Fruit fly (Drosophila melanogaster) whole organism, prepupa: Measurements from ENCODE around the gene skd.

Source experiments
- Blimp-1 ChIP-seq: fragments of 200-800 bp; sonication (Bioruptor generic); optimal IDR thresholded peaks from 3 replicates; lab custom pipeline; 2017; ENCODE audit warnings: missing biosample characterization, missing genetic modification characterization, mild to moderate bottlenecking, moderate library complexity, missing genetic modification reagents
- CG10631 ChIP-seq: fragments of 200-800 bp; sonication (Bioruptor generic); optimal IDR thresholded peaks from 2 replicates; lab custom pipeline; 2016; ENCODE audit warnings: missing biosample characterization, missing genetic modification characterization
- CG15336 ChIP-seq: fragments of 200-800 bp; sonication (Bioruptor generic); IDR thresholded peaks from 2 replicates; pipeline ENCODE4 v1.3.6; 2022; ENCODE audit warnings: missing biosample characterization, missing genetic modification characterization
- CG1621 ChIP-seq: fragments of 200-800 bp; sonication (Bioruptor generic); optimal IDR thresholded peaks from 3 replicates; lab custom pipeline; 2018; ENCODE audit warnings: missing biosample characterization, mild to moderate bottlenecking, missing genetic modification characterization
- CG3032 ChIP-seq: fragments of 200-800 bp; optimal IDR thresholded peaks from 2 replicates; lab custom pipeline; 2019; ENCODE audit warnings: missing biosample characterization, mild to moderate bottlenecking, missing genetic modification characterization, moderate library complexity
- CG32006 ChIP-seq: fragments of 200-800 bp; sonication (Bioruptor generic); optimal IDR thresholded peaks from 3 replicates; lab custom pipeline; 2017; ENCODE audit warnings: missing biosample characterization, mild to moderate bottlenecking, missing genetic modification characterization
- CG34406 ChIP-seq: fragments of 200-800 bp; sonication (Bioruptor generic); optimal IDR thresholded peaks from 3 replicates; lab custom pipeline; 2016; ENCODE audit warnings: missing biosample characterization, missing genetic modification characterization
- CG6808 ChIP-seq: fragments of 200-800 bp; sonication (Bioruptor generic); optimal IDR thresholded peaks from 3 replicates; lab custom pipeline; 2017; ENCODE audit warnings: missing biosample characterization, missing genetic modification characterization, mild to moderate bottlenecking, moderate library complexity, missing genetic modification reagents
- CG6854 ChIP-seq: fragments of 200-800 bp; sonication (Bioruptor generic); optimal IDR thresholded peaks from 2 replicates; lab custom pipeline; 2017; ENCODE audit warnings: missing biosample characterization, mild to moderate bottlenecking, missing genetic modification characterization
- CG8119 ChIP-seq: fragments of 200-800 bp; sonication (Bioruptor generic); IDR thresholded peaks from 3 replicates; pipeline ENCODE4 v1.3.6; 2022; ENCODE audit warnings: missing biosample characterization, missing genetic modification characterization
- CG8319 ChIP-seq: fragments of 200-800 bp; sonication (Bioruptor generic); optimal IDR thresholded peaks from 3 replicates; lab custom pipeline; 2016; ENCODE audit warnings: missing biosample characterization, missing genetic modification characterization
- Eip78C ChIP-seq: fragments of 200-800 bp; sonication (Bioruptor generic); peaks from one replicate; lab custom pipeline; 2016; ENCODE audit warnings: missing biosample characterization, missing genetic modification characterization
- Eip93F ChIP-seq: fragments of 200-800 bp; sonication (Bioruptor generic); optimal IDR thresholded peaks from 2 replicates; lab custom pipeline; 2016; ENCODE audit warnings: missing biosample characterization, mild to moderate bottlenecking, missing genetic modification characterization
- Ets21C ChIP-seq: fragments of 200-800 bp; sonication (Bioruptor generic); optimal IDR thresholded peaks from 3 replicates; lab custom pipeline; 2016; ENCODE audit warnings: missing biosample characterization, missing genetic modification characterization
- Ets96B ChIP-seq: fragments of 200-800 bp; optimal IDR thresholded peaks from 2 replicates; lab custom pipeline; 2019; ENCODE audit warnings: missing biosample characterization, mild to moderate bottlenecking, missing genetic modification characterization, moderate library complexity
- Gug ChIP-seq: fragments of 200-800 bp; sonication (Bioruptor generic); IDR thresholded peaks from 2 replicates; pipeline ENCODE4 v1.3.6; 2022; ENCODE audit warnings: missing biosample characterization, missing genetic modification characterization
- Lpt ChIP-seq: fragments of 200-800 bp; sonication (Bioruptor generic); optimal IDR thresholded peaks from 3 replicates; lab custom pipeline; 2016; ENCODE audit warnings: missing biosample characterization, missing genetic modification characterization
- Met ChIP-seq: fragments of 200-800 bp; sonication (Bioruptor generic); optimal IDR thresholded peaks from 3 replicates; lab custom pipeline; 2016; ENCODE audit warnings: missing biosample characterization, missing genetic modification characterization
- Smox ChIP-seq: fragments of 200-800 bp; sonication (Bioruptor generic); optimal IDR thresholded peaks from 3 replicates; lab custom pipeline; 2016; ENCODE audit warnings: missing biosample characterization, missing genetic modification characterization
- achi ChIP-seq: fragments of 200-800 bp; sonication (Bioruptor generic); optimal IDR thresholded peaks from 3 replicates; lab custom pipeline; 2016; ENCODE audit warnings: missing biosample characterization, missing genetic modification characterization
- acj6 ChIP-seq: fragments of 200-800 bp; sonication (Bioruptor generic); optimal IDR thresholded peaks from 3 replicates; lab custom pipeline; 2016; ENCODE audit warnings: missing biosample characterization, missing genetic modification characterization
- dac ChIP-seq: fragments of 200-800 bp; sonication (Bioruptor generic); optimal IDR thresholded peaks from 2 replicates; lab custom pipeline; 2017; ENCODE audit warnings: missing biosample characterization, mild to moderate bottlenecking, missing genetic modification characterization
- dsx ChIP-seq: fragments of 200-800 bp; optimal IDR thresholded peaks from 3 replicates; lab custom pipeline; 2019; ENCODE audit warnings: missing biosample characterization, mild to moderate bottlenecking, missing genetic modification characterization, moderate library complexity; ENCODE audit not compliant: poor library complexity, severe bottlenecking
- esn ChIP-seq: fragments of 200-800 bp; sonication (Bioruptor generic); optimal IDR thresholded peaks from 2 replicates; lab custom pipeline; 2016; ENCODE audit warnings: missing biosample characterization, mild to moderate bottlenecking, missing genetic modification characterization, moderate library complexity
- fkh ChIP-seq: fragments of 200-800 bp; sonication (Bioruptor generic); optimal IDR thresholded peaks from 3 replicates; lab custom pipeline; 2017; ENCODE audit warnings: missing biosample characterization, mild to moderate bottlenecking, missing genetic modification characterization, moderate library complexity
- lz ChIP-seq: fragments of 200-800 bp; sonication (Bioruptor generic); optimal IDR thresholded peaks from 3 replicates; lab custom pipeline; 2016; ENCODE audit warnings: missing biosample characterization, missing genetic modification characterization
- ss ChIP-seq, 2 experiments: fragments of 200-800 bp; sonication (Bioruptor generic); optimal IDR thresholded peaks; 2 replicates in 1 of 2; 3 replicates in 1 of 2; lab custom pipeline; 2017 to 2018; ENCODE audit warnings: mild to moderate bottlenecking in 2 of 2, missing biosample characterization in 2 of 2, missing genetic modification characterization in 2 of 2, moderate library complexity in 1 of 2
- topi ChIP-seq: fragments of 200-800 bp; sonication (Bioruptor generic); optimal IDR thresholded peaks from 3 replicates; lab custom pipeline; 2016; ENCODE audit warnings: missing biosample characterization, missing genetic modification characterization
- vri ChIP-seq: fragments of 200-800 bp; sonication (Bioruptor generic); optimal IDR thresholded peaks from 3 replicates; lab custom pipeline; 2016; ENCODE audit warnings: missing biosample characterization, mild to moderate bottlenecking, missing genetic modification characterization

The skd gene

DNA sequence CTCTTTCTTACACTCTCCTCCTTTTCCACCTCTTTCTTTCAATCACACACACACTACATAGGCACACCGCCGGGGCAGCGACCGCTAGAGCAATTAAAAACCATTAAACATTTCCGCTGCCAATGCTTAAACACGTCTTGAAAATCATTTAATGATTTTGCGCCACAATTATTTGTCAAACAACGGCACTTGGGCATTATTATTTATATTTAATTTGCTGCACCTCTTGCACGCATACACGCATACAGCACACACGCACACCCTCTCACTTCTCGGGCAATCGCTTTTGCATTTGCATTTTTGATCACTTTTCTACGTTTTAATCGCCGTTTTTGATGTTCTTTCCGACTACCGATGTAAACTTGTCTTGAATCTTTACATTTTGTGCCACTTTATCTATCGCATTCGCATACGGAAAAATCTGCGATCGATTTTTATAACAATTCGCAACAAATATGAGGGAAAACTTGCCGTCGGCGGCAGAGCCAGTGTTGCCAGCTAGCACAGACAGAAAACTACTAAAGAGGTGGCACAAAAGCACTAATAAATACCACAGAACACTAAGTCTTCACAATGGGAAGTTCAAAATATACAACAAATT is at the start of gene skd:
skd (minus strand) TSS at position 518 of the 601 bp plus-strand sequence.
- TF ChIP-seq fkh (GFP tag; lab: Kevin White, UChicago) (peak; percentile 15), Eip78C (GFP tag; lab: Kevin White, UChicago) (peak; percentile 76), CG10631 (GFP tag; lab: Kevin White, UChicago) (no peak)

DNA sequence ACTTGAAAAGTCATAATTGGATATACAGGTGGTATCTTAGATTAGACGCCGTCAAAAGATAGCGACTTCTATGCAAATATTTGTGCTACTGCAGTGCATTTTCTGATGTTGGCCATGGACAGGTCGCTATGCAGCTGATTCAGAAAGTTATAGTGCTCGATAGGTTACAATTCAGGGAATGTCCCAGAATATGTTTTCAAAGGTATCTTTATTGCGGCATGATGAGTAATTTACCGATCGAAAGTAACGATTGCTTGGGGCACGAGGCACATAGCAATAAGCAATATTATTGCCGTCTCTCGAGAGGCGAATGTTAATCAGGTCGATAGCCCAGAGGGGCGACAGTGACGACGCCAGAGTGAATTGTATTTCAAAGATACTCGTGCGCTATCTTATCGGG is 42.8 kb upstream of the skd start:
- no peak for TF ChIP-seq CG6854
- TF ChIP-seq vri = peak; percentile 43
- no peak for TF ChIP-seq dac (GFP tag; lab: Kevin White, UChicago)
- TF ChIP-seq CG32006 (GFP tag; lab: Kevin White, UChicago) = no peak
- TF ChIP-seq, all 60 proteins: peak for 1

DNA sequence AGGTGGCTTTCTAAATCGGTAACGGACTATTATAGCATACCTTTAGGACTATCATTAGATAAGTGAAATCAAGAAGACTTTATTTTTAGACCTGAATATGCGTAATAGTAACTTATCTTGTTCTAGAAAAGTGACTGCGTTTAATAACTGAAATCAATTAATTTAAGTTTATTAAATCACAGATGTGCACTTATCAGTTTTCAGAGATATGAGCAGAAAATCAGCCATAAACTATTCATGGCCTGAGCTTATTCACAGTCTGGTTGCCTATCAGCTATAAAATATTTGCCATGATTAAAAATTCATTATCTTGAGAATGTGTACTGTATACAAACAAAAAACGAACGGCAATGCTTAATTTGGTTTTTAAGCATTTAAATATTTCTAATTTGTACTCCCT is 42.2 kb upstream of the skd start:
- TF ChIP-seq lz (GFP tag; lab: Kevin White, UChicago) = no peak

DNA sequence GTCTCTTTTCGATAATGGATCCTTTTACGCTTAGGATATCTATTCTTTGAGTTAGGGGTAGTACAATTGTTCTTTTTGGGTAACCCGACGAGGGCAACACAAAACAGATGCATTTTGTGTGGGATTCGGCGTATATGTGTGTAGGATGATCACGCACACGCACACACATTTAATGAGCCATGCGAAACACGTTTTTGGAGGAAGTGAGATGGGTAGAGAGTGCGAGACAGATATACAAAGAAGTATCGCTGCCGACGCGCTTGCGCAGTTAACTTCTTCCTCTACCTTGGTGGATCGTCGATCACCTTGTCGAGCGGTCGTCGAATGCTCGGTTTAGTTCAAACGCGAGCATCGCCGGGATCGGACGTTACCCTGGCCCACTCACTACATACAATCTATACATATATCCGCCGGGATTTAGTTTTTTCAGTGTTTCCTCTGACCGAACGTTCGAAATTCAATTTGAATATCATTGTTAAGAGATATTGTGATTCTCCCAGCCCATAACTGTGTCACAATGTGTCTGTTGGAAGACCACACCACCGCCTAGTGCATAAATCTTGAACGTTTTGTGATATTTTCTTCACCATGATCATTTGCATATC is 40.4 kb upstream of the skd start:
- TF ChIP-seq esn (GFP tag; lab: Kevin White, UChicago) (peak; percentile 10), Eip93F (GFP tag; lab: Kevin White, UChicago) (no peak), acj6 (GFP tag; lab: Kevin White, UChicago) (no peak), CG1621 (tag; lab: Kevin White, UChicago) (peak; percentile 49), CG34406 (GFP tag; lab: Kevin White, UChicago) (peak; percentile 11), CG6854 (peak; percentile 52), ss (GFP tag; optimal IDR thresholded peaks at IDR 0.05; lab: Kevin White, UChicago) (peak in 1 of 2 experiments; percentile 89), vri (peak; percentile 5), Eip78C (GFP tag; lab: Kevin White, UChicago) (peak; percentile 46), dsx (GFP tag; lab: Kevin White, UChicago) (peak; percentile 60)

DNA sequence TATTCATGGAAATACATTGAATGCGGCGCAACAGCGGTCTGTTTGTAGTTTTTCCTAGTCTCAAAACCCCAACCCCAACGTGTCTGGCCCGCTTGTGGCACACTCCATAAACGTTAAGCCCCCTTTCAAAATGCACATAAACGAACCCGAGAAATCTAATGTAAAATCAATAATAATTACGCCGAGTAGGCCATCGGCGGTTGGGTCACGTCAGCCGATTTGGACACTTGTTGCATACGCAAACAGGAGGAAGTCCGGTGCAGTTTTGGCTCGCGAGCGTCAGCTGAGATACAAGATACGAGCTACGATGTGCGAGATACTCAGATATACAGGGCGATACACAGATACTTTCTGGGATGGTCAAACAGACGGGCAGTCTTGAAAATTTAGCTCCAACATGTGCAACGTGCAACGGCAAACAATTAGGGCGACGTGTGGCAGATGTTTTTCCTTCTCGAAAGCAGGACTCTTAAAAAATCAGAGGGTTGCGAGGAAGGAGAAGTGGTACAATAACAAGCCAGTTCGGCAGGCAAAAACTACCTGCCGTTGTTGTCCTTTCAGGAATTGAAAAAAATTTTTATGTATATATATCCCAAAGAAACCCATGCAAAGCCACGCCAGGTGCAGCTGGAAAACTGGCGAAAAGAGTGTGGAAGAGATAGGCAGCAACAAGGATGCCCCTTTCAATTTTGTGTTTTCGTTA is 39.1 kb upstream of the skd start:
- TF ChIP-seq CG32006 (GFP tag; lab: Kevin White, UChicago) (no peak), topi (GFP tag; lab: Kevin White, UChicago) (no peak), CG3032 (tag; lab: Kevin White, UChicago) (no peak), CG8119 (no peak), Blimp-1 (GFP tag; lab: Kevin White, UChicago) (no peak), dac (GFP tag; lab: Kevin White, UChicago) (no peak), Smox (GFP tag; lab: Kevin White, UChicago) (no peak), Eip78C (GFP tag; lab: Kevin White, UChicago) (no peak), CG15336 (GFP tag; lab: Robert Waterston, UW) (no peak), Lpt (GFP tag; lab: Kevin White, UChicago) (no peak), Met (GFP tag; lab: Kevin White, UChicago) (no peak), acj6 (GFP tag; lab: Kevin White, UChicago) (no peak), achi (GFP tag; lab: Kevin White, UChicago) (no peak), Gug (GFP tag; lab: Robert Waterston, UW) (no peak), CG8319 (GFP tag; lab: Kevin White, UChicago) (no peak), Ets96B (no peak), CG6808 (GFP tag; lab: Kevin White, UChicago) (no peak), Ets21C (GFP tag; lab: Kevin White, UChicago) (no peak)
